Fruit fly (Drosophila melanogaster) whole organism: ENCODE results near the gene ATPsynB.

ENCODE experiments used
- CG8478 ChIP-seq: fragments of >200 bp; optimal IDR thresholded peaks from 2 replicates; lab custom pipeline; 2018; ENCODE audit warnings: inconsistent platforms
- Dll ChIP-seq: fragments of >200 bp; optimal IDR thresholded peaks from 2 replicates; lab custom pipeline; 2017
- EcR ChIP-seq, 2 experiments: fragments of >200 bp; optimal IDR thresholded peaks; 2 replicates each; lab custom pipeline; 2017; ENCODE audit warnings: missing biosample characterization in 2 of 2, missing genetic modification characterization in 2 of 2, missing genetic modification reagents in 2 of 2
- pan ChIP-seq: fragments of >200 bp; optimal IDR thresholded peaks from 2 replicates; lab custom pipeline; 2017
- psq ChIP-seq: fragments of >200 bp; optimal IDR thresholded peaks from 2 replicates; lab custom pipeline; 2017
- usp ChIP-seq: fragments of >200 bp; optimal IDR thresholded peaks from 2 replicates; lab custom pipeline; 2017; ENCODE audit warnings: missing biosample characterization, missing genetic modification characterization, mixed read lengths

The ATPsynB gene

dm6 chr3L:9729795-9730421 is at the start of gene ATPsynB:
TSS of gene ATPsynB (plus strand) at chr3L:9729999.
- TF ChIP-seq usp (GFP tag; lab: Kevin White, UChicago) (no peak), CG8478 (lab: Kevin White, UChicago) (no peak), Dll (no peak), psq (lab: Kevin White, UChicago) (no peak), EcR (GFP tag; optimal IDR thresholded peaks at IDR 0.05; lab: Kevin White, UChicago) (no peak), pan (no peak)

- no peak for TF ChIP-seq CG8478 (lab: Kevin White, UChicago)
Measured at dm6 chr3L:9680968-9681367, 48.8 kb upstream of the ATPsynB start, which contains the start of gene alphaTub67C. TSS of gene alphaTub67C (plus strand) at chr3L:9681268.

dm6 chr3L:9684871-9685270 is 44.9 kb upstream of the ATPsynB start, which contains the start of gene CG16719:
TSS of gene CG16719 (plus strand) at chr3L:9685171.
- TF ChIP-seq Dll (no peak), usp (GFP tag; lab: Kevin White, UChicago) (no peak), pan (no peak), psq (lab: Kevin White, UChicago) (no peak), EcR (GFP tag; optimal IDR thresholded peaks at IDR 0.05; lab: Kevin White, UChicago) (no peak), CG8478 (lab: Kevin White, UChicago) (no peak)

- TF ChIP-seq psq (lab: Kevin White, UChicago): no peak
- TF ChIP-seq EcR (GFP tag; optimal IDR thresholded peaks at IDR 0.05; lab: Kevin White, UChicago): no peak
- TF ChIP-seq usp (GFP tag; lab: Kevin White, UChicago): no peak
- TF ChIP-seq pan: no peak
- TF ChIP-seq CG8478 (lab: Kevin White, UChicago): no peak
- no peak for TF ChIP-seq Dll
Measured at dm6 chr3L:9687536-9687935, 42.3 kb upstream of the ATPsynB start.

dm6 chr3L:9688674-9689073 is 41.1 kb upstream of the ATPsynB start:
- TF ChIP-seq CG8478 (lab: Kevin White, UChicago) (no peak), EcR (GFP tag; optimal IDR thresholded peaks at IDR 0.05; lab: Kevin White, UChicago) (no peak), usp (GFP tag; lab: Kevin White, UChicago) (no peak), Dll (no peak), psq (lab: Kevin White, UChicago) (no peak), pan (no peak)

- TF ChIP-seq Dll (no peak), CG8478 (lab: Kevin White, UChicago) (no peak), psq (lab: Kevin White, UChicago) (no peak), EcR (GFP tag; optimal IDR thresholded peaks at IDR 0.05; lab: Kevin White, UChicago) (no peak), pan (no peak), usp (GFP tag; lab: Kevin White, UChicago) (no peak)
Measured at dm6 chr3L:9689809-9690208, 40.0 kb upstream of the ATPsynB start.

- no peak for TF ChIP-seq CG8478 (lab: Kevin White, UChicago)
- TF ChIP-seq psq (lab: Kevin White, UChicago): no peak
- no peak for TF ChIP-seq EcR (GFP tag; optimal IDR thresholded peaks at IDR 0.05; lab: Kevin White, UChicago)
- no peak for TF ChIP-seq usp (GFP tag; lab: Kevin White, UChicago)
- no peak for TF ChIP-seq Dll
- TF ChIP-seq pan: no peak
Measured at dm6 chr3L:9690798-9691475, 38.9 kb upstream of the ATPsynB start.

- TF ChIP-seq CG8478 (lab: Kevin White, UChicago): no peak
- TF ChIP-seq psq (lab: Kevin White, UChicago): no peak
- TF ChIP-seq usp (GFP tag; lab: Kevin White, UChicago): no peak
- no peak for TF ChIP-seq EcR (GFP tag; optimal IDR thresholded peaks at IDR 0.05; lab: Kevin White, UChicago)
- no peak for TF ChIP-seq Dll
- no peak for TF ChIP-seq pan
Measured at dm6 chr3L:9691476-9691826, 38.3 kb upstream of the ATPsynB start.

dm6 chr3L:9692234-9692891 is 37.4 kb upstream of the ATPsynB start:
- TF ChIP-seq psq (lab: Kevin White, UChicago): no peak
- TF ChIP-seq EcR (GFP tag; optimal IDR thresholded peaks at IDR 0.05; lab: Kevin White, UChicago): no peak
- no peak for TF ChIP-seq pan
- no peak for TF ChIP-seq usp (GFP tag; lab: Kevin White, UChicago)
- TF ChIP-seq CG8478 (lab: Kevin White, UChicago): no peak
- no peak for TF ChIP-seq Dll

- peak; percentile 47 for TF ChIP-seq Dll
- no peak for TF ChIP-seq psq (lab: Kevin White, UChicago)
- TF ChIP-seq CG8478 (lab: Kevin White, UChicago): no peak
- TF ChIP-seq pan: peak; percentile 92
Measured at dm6 chr3L:9692892-9693551, 36.8 kb upstream of the ATPsynB start.

- TF ChIP-seq psq (lab: Kevin White, UChicago) (no peak), pan (no peak), CG8478 (lab: Kevin White, UChicago) (no peak), Dll (no peak), usp (GFP tag; lab: Kevin White, UChicago) (no peak), EcR (GFP tag; optimal IDR thresholded peaks at IDR 0.05; lab: Kevin White, UChicago) (no peak)
Measured at dm6 chr3L:9693552-9694133, 36.2 kb upstream of the ATPsynB start.
